Fruit fly (Drosophila melanogaster): Measurements from ENCODE around the gene CG12011.

- TF ChIP-seq toe (GFP tag; optimal IDR thresholded peaks at IDR 0.05) (no peak), kay (GFP tag; ENCODE audit: borderline replicate concordance) (no peak), Hr96 (GFP tag; optimal IDR thresholded peaks at IDR 0.05) (no peak)
Observed at dm6 chr3L:1737898-1738322, 43.5 kb downstream of the CG12011 start, which contains the start of gene PIG-Wb.

All from whole organism, adult.